Worm (Caenorhabditis elegans): ENCODE measurements around the gene srbc-43.

DNA sequence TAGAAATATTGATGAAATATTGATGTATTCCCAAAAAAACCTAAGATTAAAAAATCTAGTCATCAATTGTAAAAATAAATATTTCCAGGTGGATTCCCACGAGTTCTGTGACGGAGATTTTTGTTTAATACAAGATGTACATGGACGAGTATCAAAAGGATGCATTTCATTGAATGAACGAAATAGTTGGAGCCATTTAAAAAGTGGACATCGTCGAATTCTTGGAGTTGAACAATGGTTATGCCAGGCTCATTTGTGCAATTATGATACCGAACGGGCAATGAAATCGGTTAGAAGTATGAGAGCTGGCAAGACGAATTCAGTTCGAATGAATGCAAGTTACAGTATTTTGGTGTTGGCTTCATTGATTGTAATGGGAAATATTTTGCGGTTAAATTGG is 40.8 kb downstream of the srbc-43 start:
- TF ChIP-seq nhr-77 (tag; optimal IDR thresholded peaks at IDR 0.05): no peak
- no peak for TF ChIP-seq fkh-10 (GFP tag; optimal IDR thresholded peaks at IDR 0.05)
- TF ChIP-seq ceh-28 (tag; optimal IDR thresholded peaks at IDR 0.05): no peak
- no peak for TF ChIP-seq nhr-25 (tag; optimal IDR thresholded peaks at IDR 0.05)
- TF ChIP-seq elt-1 (tag; optimal IDR thresholded peaks at IDR 0.05): no peak
- no peak for TF ChIP-seq lin-39 (tag; optimal IDR thresholded peaks at IDR 0.05)
